Worm (Caenorhabditis elegans) whole organism, L2 larva: Measurements from ENCODE around the gene K08D8.12.

Experiments used
- C34F6.9 ChIP-seq: fragments of 150-350 bp; optimal IDR thresholded peaks from 2 replicates; lab custom pipeline; 2014; ENCODE audit warnings: missing biosample characterization, missing genetic modification characterization
- blmp-1 ChIP-seq: sonication (generic microtip); optimal IDR thresholded peaks from 2 replicates; lab custom pipeline; 2017; ENCODE audit warnings: missing genetic modification characterization, mild to moderate bottlenecking, missing compliant biosample characterization, antibody characterized with exemption, moderate library complexity; ENCODE audit not compliant: insufficient read depth
- fos-1 ChIP-seq: fragments of 150-350 bp; optimal IDR thresholded peaks from 2 replicates; lab custom pipeline; 2014; ENCODE audit warnings: missing biosample characterization, missing genetic modification characterization
- lin-13 ChIP-seq: fragments of 150-350 bp; optimal IDR thresholded peaks from 2 replicates; lab custom pipeline; 2014; ENCODE audit warnings: missing biosample characterization, missing genetic modification reagents, missing genetic modification characterization
- nhr-23 ChIP-seq: fragments of 150-350 bp; optimal IDR thresholded peaks from 2 replicates; lab custom pipeline; 2014; ENCODE audit warnings: missing biosample characterization, missing genetic modification reagents, missing genetic modification characterization
- sem-4 ChIP-seq: fragments of 150-350 bp; optimal IDR thresholded peaks from 2 replicates; lab custom pipeline; 2014; ENCODE audit warnings: missing biosample characterization, missing genetic modification reagents, missing genetic modification characterization

K08D8.12 gene

ce11 chrIV:12942633-12943032, 49.4 kb downstream of the K08D8.12 start, which contains the start of gene dct-19:
Gene dct-19 (plus strand): TSS chrIV:12942933.
- TF ChIP-seq lin-13 (GFP tag; lab: Kevin White, UChicago) = no peak
- no peak for TF ChIP-seq nhr-23
- no peak for TF ChIP-seq blmp-1 (tag; lab: Kevin White, UChicago)
- no peak for TF ChIP-seq fos-1 (tag; lab: Kevin White, UChicago)
- no peak for TF ChIP-seq C34F6.9 (tag; lab: Kevin White, UChicago)
- no peak for TF ChIP-seq sem-4
- TF ChIP-seq, all 48 proteins: peak for 0
